Fruit fly (Drosophila melanogaster): ENCODE results near the gene Cp19.

The Cp19 gene

DNA sequence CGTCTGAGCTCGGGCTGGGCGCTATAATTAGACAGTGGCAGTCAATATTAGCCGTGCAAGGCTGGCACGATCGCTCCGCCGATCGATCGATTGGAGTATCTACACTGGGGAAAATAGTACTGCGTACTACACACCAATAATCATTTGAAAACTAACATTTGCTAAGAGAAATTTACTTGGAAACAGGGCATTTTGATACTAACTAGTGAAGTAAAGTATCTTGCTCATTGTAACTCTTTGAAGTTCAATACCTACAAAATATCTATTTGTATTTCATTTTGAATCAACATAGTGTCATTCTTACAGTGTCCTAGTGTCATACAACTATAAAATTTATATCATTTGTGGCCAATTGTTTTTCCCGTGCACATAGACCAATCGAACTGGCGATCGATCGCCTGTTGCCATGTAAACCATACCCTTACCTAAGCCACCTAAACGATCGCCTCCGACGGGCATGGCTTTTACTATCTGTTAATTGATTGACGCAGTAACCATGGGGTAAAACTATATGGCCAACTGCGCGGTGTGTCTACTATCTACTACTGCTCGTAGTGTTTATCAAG is 28.9 kb upstream of the Cp19 start (continued):
- peak; percentile 74 for TF ChIP-seq CG11695 (GFP tag; IDR thresholded peaks at IDR 0.05)
- TF ChIP-seq Hr39 (optimal IDR thresholded peaks at IDR 0.05): no peak
- peak; percentile 67 for TF ChIP-seq odd (GFP tag; optimal IDR thresholded peaks at IDR 0.05)
- TF ChIP-seq HHEX (GFP tag; optimal IDR thresholded peaks at IDR 0.05): peak; percentile 79
- TF ChIP-seq fd64A (GFP tag; optimal IDR thresholded peaks at IDR 0.05): peak; percentile 16
- TF ChIP-seq CG17829 (tag; optimal IDR thresholded peaks at IDR 0.05): peak; percentile 72
- peak; percentile 88 for TF ChIP-seq CG7556 (GFP tag; optimal IDR thresholded peaks at IDR 0.05)
- no peak for TF ChIP-seq prd (optimal IDR thresholded peaks at IDR 0.05)
- TF ChIP-seq prd (GFP tag; IDR thresholded peaks at IDR 0.05): peak; percentile 85
- peak; percentile 70 for TF ChIP-seq CG32532 (GFP tag; IDR thresholded peaks at IDR 0.05)
- TF ChIP-seq CG1233 (GFP tag; optimal IDR thresholded peaks at IDR 0.05): peak; percentile 75
- peak; percentile 73 for TF ChIP-seq Camta (GFP tag; optimal IDR thresholded peaks at IDR 0.05)
- TF ChIP-seq cas (GFP tag; IDR thresholded peaks at IDR 0.05): 0 out of 2 replicates have a peak, but pooled peaks have one; percentile 15
- TF ChIP-seq sna (GFP tag; IDR thresholded peaks at IDR 0.05; ENCODE audit: partially characterized antibody): no peak
- TF ChIP-seq dmrt99B (tag; optimal IDR thresholded peaks at IDR 0.05): peak; percentile 88
- TF ChIP-seq CG2120 (GFP tag; optimal IDR thresholded peaks at IDR 0.05): peak; percentile 93
- peak; percentile 36 for TF ChIP-seq ab (GFP tag; optimal IDR thresholded peaks at IDR 0.05)
- TF ChIP-seq CG12299 (tag; optimal IDR thresholded peaks at IDR 0.05): peak; percentile 25
- peak; percentile 36 for TF ChIP-seq nerfin-1 (tag; optimal IDR thresholded peaks at IDR 0.05)
- TF ChIP-seq Rx (GFP tag; IDR thresholded peaks at IDR 0.05): peak; percentile 52
- no peak for TF ChIP-seq chinmo (GFP tag; IDR thresholded peaks at IDR 0.05; ENCODE audit: partially characterized antibody)
- TF ChIP-seq kay (GFP tag; optimal IDR thresholded peaks at IDR 0.05): peak; percentile 72
- TF ChIP-seq CG18011 (GFP tag; optimal IDR thresholded peaks at IDR 0.05): peak; percentile 60
- peak; percentile 84 for TF ChIP-seq CG13624 (GFP tag; optimal IDR thresholded peaks at IDR 0.05)
- no peak for TF ChIP-seq gce (GFP tag; IDR thresholded peaks at IDR 0.05)
- peak; percentile 59 for TF ChIP-seq Usf (GFP tag; optimal IDR thresholded peaks at IDR 0.05)
- no peak; the same call in none of the 2 replicates for TF ChIP-seq sob (GFP tag; IDR thresholded peaks at IDR 0.05)
- no peak for TF ChIP-seq CG13894 (tag; optimal IDR thresholded peaks at IDR 0.05)
- no peak for TF ChIP-seq dati (GFP tag; IDR thresholded peaks at IDR 0.05)
- TF ChIP-seq scrt (GFP tag; optimal IDR thresholded peaks at IDR 0.05): peak; percentile 65
- peak; percentile 37 for TF ChIP-seq twi (tag; optimal IDR thresholded peaks at IDR 0.05)
- peak; percentile 53; the same call in 2 of the 3 replicates for TF ChIP-seq CG2889 (GFP tag; IDR thresholded peaks at IDR 0.05)
- TF ChIP-seq CG6813 (GFP tag; optimal IDR thresholded peaks at IDR 0.05): peak; percentile 57
- TF ChIP-seq Scr (GFP tag; IDR thresholded peaks at IDR 0.05; ENCODE audit: partially characterized antibody): no peak
- TF ChIP-seq CG3065 (GFP tag; optimal IDR thresholded peaks at IDR 0.05): no peak
- peak; percentile 57 for TF ChIP-seq ewg (GFP tag; optimal IDR thresholded peaks at IDR 0.05)
- TF ChIP-seq CG4360 (GFP tag; IDR thresholded peaks at IDR 0.05): no peak
- peak; percentile 78 for TF ChIP-seq CG4424 (GFP tag; optimal IDR thresholded peaks at IDR 0.05)
- peak; percentile 74 for TF ChIP-seq Atf-2 (GFP tag; optimal IDR thresholded peaks at IDR 0.05)
- TF ChIP-seq CG10543 (GFP tag; optimal IDR thresholded peaks at IDR 0.05): peak; percentile 85
- TF ChIP-seq nerfin-2 (GFP tag; IDR thresholded peaks at IDR 0.05; ENCODE audit: partially characterized antibody): no peak
- no peak for TF ChIP-seq ac (GFP tag; optimal IDR thresholded peaks at IDR 0.05)
- TF ChIP-seq gcm2 (GFP tag; optimal IDR thresholded peaks at IDR 0.05): peak; percentile 35
- TF ChIP-seq CG8281 (tag; optimal IDR thresholded peaks at IDR 0.05): peak; percentile 38
- TF ChIP-seq CG7928 (GFP tag; optimal IDR thresholded peaks at IDR 0.05): peak; percentile 43
- peak; percentile 76 for TF ChIP-seq CG6689 (GFP tag; IDR thresholded peaks at IDR 0.05)
- TF ChIP-seq CG17385 (GFP tag; optimal IDR thresholded peaks at IDR 0.05): peak; percentile 81
- peak; percentile 80 for TF ChIP-seq CG13775 (GFP tag; optimal IDR thresholded peaks at IDR 0.05)
- TF ChIP-seq CG2199 (GFP tag; IDR thresholded peaks at IDR 0.05): no peak
- TF ChIP-seq sens-2 (GFP tag; IDR thresholded peaks at IDR 0.05): 0 out of 2 replicates have a peak, but pooled peaks have one; percentile 2
